Worm (Caenorhabditis elegans) whole organism, young adult: ENCODE measurements around the gene nlp-51.

Experiments used
- C06A6.2 ChIP-seq: fragments of 200-800 bp; sonication (Bioruptor generic); conservative IDR thresholded peaks from 2 replicates; pipeline ENCODE4 v1.3.6; 2022; ENCODE audit warnings: missing genetic modification characterization, missing compliant biosample characterization
- F10E7.11 ChIP-seq: sonication (generic microtip); optimal IDR thresholded peaks from 2 replicates; lab custom pipeline; 2017; ENCODE audit warnings: mild to moderate bottlenecking, missing genetic modification characterization, moderate library complexity, missing compliant biosample characterization
- T07F8.4 ChIP-seq: sonication (generic microtip); optimal IDR thresholded peaks from 2 replicates; lab custom pipeline; 2016; ENCODE audit warnings: mild to moderate bottlenecking, missing genetic modification characterization, moderate library complexity, missing compliant biosample characterization
- T26A5.8 ChIP-seq: sonication (generic microtip); optimal IDR thresholded peaks from 2 replicates; lab custom pipeline; 2016; ENCODE audit warnings: missing genetic modification characterization, missing compliant biosample characterization
- Y53G8AR.9 ChIP-seq: fragments of 200-800 bp; sonication (Bioruptor generic); conservative IDR thresholded peaks from 2 replicates; pipeline ENCODE4 v1.3.6; 2022; ENCODE audit warnings: missing genetic modification reagents, missing genetic modification characterization, missing compliant biosample characterization
- Y56A3A.18 ChIP-seq: fragments of 200-800 bp; sonication (Bioruptor generic); IDR thresholded peaks from 2 replicates; pipeline ENCODE4 v1.3.6; 2022; ENCODE audit warnings: missing genetic modification reagents, missing genetic modification characterization, missing compliant biosample characterization
- ama-1 ChIP-seq, 3 experiments: fragments of 150-350 bp in 1 of 3; sonication (generic microtip) in 2 of 3; optimal IDR thresholded peaks; 2 replicates each; lab custom pipeline; 2014 to 2018; ENCODE audit warnings: missing biosample characterization in 2 of 3, missing genetic modification characterization in 2 of 3, missing genetic modification reagents in 2 of 3
- aptf-3 ChIP-seq: fragments of 200-800 bp; sonication (Bioruptor generic); IDR thresholded peaks from 2 replicates; pipeline ENCODE4 v1.3.6; 2022; ENCODE audit warnings: missing genetic modification characterization, missing compliant biosample characterization
- ccch-3 ChIP-seq: fragments of 200-800 bp; sonication (Bioruptor generic); optimal IDR thresholded peaks from 2 replicates; lab custom pipeline; 2018; ENCODE audit warnings: mild to moderate bottlenecking, missing genetic modification characterization, missing compliant biosample characterization
- cebp-2 ChIP-seq: fragments of 200-800 bp; sonication (Bioruptor generic); IDR thresholded peaks from 2 replicates; pipeline ENCODE4 v1.3.6; 2022; ENCODE audit warnings: missing genetic modification characterization, missing compliant biosample characterization
- ceh-58 ChIP-seq: fragments of 200-800 bp; sonication (Bioruptor generic); IDR thresholded peaks from 2 replicates; pipeline ENCODE4 v1.3.6; 2022; ENCODE audit warnings: missing genetic modification characterization, missing compliant biosample characterization
- ceh-79 ChIP-seq: sonication (generic microtip); optimal IDR thresholded peaks from 2 replicates; lab custom pipeline; 2017; ENCODE audit warnings: mild to moderate bottlenecking, missing genetic modification characterization, missing compliant biosample characterization
- dox-1 ChIP-seq: fragments of 200-800 bp; sonication (Bioruptor generic); IDR thresholded peaks from 2 replicates; pipeline ENCODE4 v1.3.6; 2022; ENCODE audit warnings: missing genetic modification reagents, missing genetic modification characterization, missing compliant biosample characterization
- him-1 ChIP-seq: sonication (generic microtip); optimal IDR thresholded peaks from 2 replicates; lab custom pipeline; 2016; ENCODE audit warnings: missing genotype, missing genetic modification reagents, missing genetic modification characterization, missing compliant biosample characterization
- lag-1 ChIP-seq: fragments of 200-800 bp; sonication (Bioruptor generic); IDR thresholded peaks from 2 replicates; pipeline ENCODE4 v1.3.6; 2022; ENCODE audit warnings: missing genetic modification reagents, missing genetic modification characterization, missing compliant biosample characterization
- let-607 ChIP-seq, 2 experiments: fragments of 200-800 bp in 1 of 2; sonication (Bioruptor generic) in 1 of 2; sonication (generic microtip) in 1 of 2; optimal IDR thresholded peaks; 2 replicates each; lab custom pipeline; 2016 to 2018; ENCODE audit warnings: mild to moderate bottlenecking in 2 of 2, missing compliant biosample characterization in 2 of 2, missing genetic modification characterization in 2 of 2, moderate library complexity in 2 of 2, missing genotype in 1 of 2
- lin-35 ChIP-seq, 3 experiments: fragments of 150-350 bp in 2 of 3; sonication (generic microtip) in 1 of 3; optimal IDR thresholded peaks; 2 replicates each; lab custom pipeline; 2014 to 2018; ENCODE audit warnings: missing biosample characterization in 3 of 3, missing genetic modification characterization in 3 of 3, missing genetic modification reagents in 3 of 3
- madf-10 ChIP-seq: sonication (generic microtip); optimal IDR thresholded peaks from 2 replicates; lab custom pipeline; 2016; ENCODE audit warnings: mild to moderate bottlenecking, missing genetic modification characterization, missing compliant biosample characterization
- mel-28 ChIP-seq: sonication (generic microtip); optimal IDR thresholded peaks from 2 replicates; lab custom pipeline; 2016; ENCODE audit warnings: borderline replicate concordance, mild to moderate bottlenecking, missing genetic modification characterization, missing compliant biosample characterization
- mes-4 ChIP-seq: sonication (generic microtip); optimal IDR thresholded peaks from 2 replicates; lab custom pipeline; 2016; ENCODE audit warnings: missing genotype, missing genetic modification characterization, missing compliant biosample characterization
- nfya-1 ChIP-seq: sonication (generic microtip); optimal IDR thresholded peaks from 2 replicates; lab custom pipeline; 2017; ENCODE audit warnings: antibody characterized with exemption, missing compliant biosample characterization, missing genetic modification characterization, borderline replicate concordance; ENCODE audit not compliant: insufficient read depth
- nfya-2 ChIP-seq: fragments of 200-800 bp; sonication (Bioruptor generic); IDR thresholded peaks from 2 replicates; pipeline ENCODE4 v1.3.6; 2022; ENCODE audit warnings: missing genetic modification reagents, missing genetic modification characterization, missing compliant biosample characterization
- nhr-120 ChIP-seq: fragments of 200-800 bp; sonication (Bioruptor generic); IDR thresholded peaks from 2 replicates; pipeline ENCODE4 v1.3.6; 2022; ENCODE audit warnings: missing genetic modification characterization, missing compliant biosample characterization
- nhr-80 ChIP-seq: sonication (generic microtip); optimal IDR thresholded peaks from 2 replicates; lab custom pipeline; 2016; ENCODE audit warnings: missing genetic modification characterization, missing compliant biosample characterization
- rpc-1 ChIP-seq, 2 experiments: fragments of 150-350 bp in 1 of 2; sonication (generic microtip) in 1 of 2; optimal IDR thresholded peaks; 2 replicates each; lab custom pipeline; 2014 to 2018; ENCODE audit warnings: missing biosample characterization in 1 of 2, missing genetic modification characterization in 1 of 2, missing genetic modification reagents in 1 of 2, missing genotype in 1 of 2
- snpc-3.4 ChIP-seq: sonication (generic microtip); optimal IDR thresholded peaks from 2 replicates; lab custom pipeline; 2017; ENCODE audit warnings: missing genetic modification characterization, mild to moderate bottlenecking, missing compliant biosample characterization, antibody characterized with exemption, moderate library complexity, missing genotype, missing genetic modification reagents
- sptf-2 ChIP-seq: fragments of 200-800 bp; sonication (Bioruptor generic); optimal IDR thresholded peaks from 2 replicates; lab custom pipeline; 2018; ENCODE audit warnings: mild to moderate bottlenecking, missing genetic modification characterization, missing compliant biosample characterization
- tbx-9 ChIP-seq: sonication (generic microtip); optimal IDR thresholded peaks from 2 replicates; lab custom pipeline; 2016; ENCODE audit warnings: borderline replicate concordance, missing genetic modification characterization, inconsistent platforms, missing compliant biosample characterization
- unc-62 ChIP-seq: fragments of 150-350 bp; optimal IDR thresholded peaks from 2 replicates; lab custom pipeline; 2014; ENCODE audit warnings: missing biosample characterization, missing genetic modification reagents, missing genetic modification characterization
- ztf-18 ChIP-seq: sonication (generic microtip); optimal IDR thresholded peaks from 2 replicates; lab custom pipeline; 2016; ENCODE audit warnings: missing genotype, mild to moderate bottlenecking, missing genetic modification characterization, missing compliant biosample characterization
- ztf-25 ChIP-seq: fragments of 200-800 bp; sonication (Bioruptor generic); IDR thresholded peaks from 2 replicates; pipeline ENCODE4 v1.3.6; 2022; ENCODE audit warnings: missing genetic modification reagents, missing genetic modification characterization, missing compliant biosample characterization

The nlp-51 gene

DNA sequence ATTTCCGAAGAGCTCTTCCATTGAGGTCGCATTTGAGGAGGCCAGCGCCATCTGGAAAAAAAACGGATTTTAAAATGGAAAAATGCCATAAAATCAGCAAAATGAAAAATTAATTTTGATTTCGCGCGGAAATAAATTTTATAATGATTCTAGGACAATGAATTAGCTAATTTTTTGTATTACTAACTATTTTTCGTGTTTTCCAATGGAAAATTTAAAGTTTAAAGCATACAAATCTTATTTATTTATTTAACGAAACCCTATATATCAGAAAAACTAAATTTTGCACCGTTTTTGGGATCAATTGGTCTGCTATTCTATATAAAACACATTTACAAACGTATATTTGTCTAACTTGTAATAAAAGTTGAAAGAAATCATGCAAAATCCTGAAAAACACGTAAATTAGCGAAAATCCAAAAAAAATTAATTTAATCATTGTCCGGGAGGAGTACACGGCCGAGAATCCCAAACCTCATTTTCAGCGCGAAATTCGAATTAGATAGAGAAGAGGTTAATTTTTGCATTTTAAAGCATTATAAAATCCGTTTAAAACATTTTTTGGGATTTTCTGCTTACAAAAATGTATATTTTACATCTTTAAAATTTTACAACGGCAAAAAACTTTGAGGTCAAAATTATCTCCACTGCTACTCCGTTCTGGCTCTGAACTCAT lies 29.2 kb downstream of the nlp-51 start, which contains the start of gene C47G2.3 (continued):
- TF ChIP-seq him-1 (tag; lab: Kevin White, UChicago), result peak; percentile 38
- no peak for TF ChIP-seq aptf-3 (GFP tag; lab: Robert Waterston, UW)
- TF ChIP-seq, all 124 proteins: peak for 39

DNA sequence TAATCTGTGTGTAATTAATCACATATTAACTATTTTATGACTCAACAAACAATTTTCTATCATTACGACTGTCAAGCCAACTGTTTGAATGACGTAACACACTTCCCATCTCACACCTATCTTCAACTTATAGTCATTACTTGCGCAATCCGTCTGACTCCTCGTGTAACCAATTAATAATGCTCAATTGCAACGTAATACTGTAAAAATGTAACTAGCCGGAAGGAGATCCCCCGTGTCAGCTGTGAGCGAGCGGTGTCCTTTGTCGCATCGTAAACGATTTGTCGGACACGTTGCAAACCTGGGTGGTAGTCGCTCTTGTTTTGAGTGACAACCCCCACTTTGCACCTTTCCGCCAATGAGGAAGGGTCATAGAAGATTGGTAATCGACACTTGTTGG lies 31.3 kb downstream of the nlp-51 start:
- TF ChIP-seq tbx-9 (tag; lab: Kevin White, UChicago) (no peak), nfya-2 (no peak), Y56A3A.18 (no peak), ama-1 (optimal IDR thresholded peaks at IDR 0.05; lab: Kevin White, UChicago) (no peak), ama-1 (GFP tag; optimal IDR thresholded peaks at IDR 0.05; lab: Kevin White, UChicago) (no peak), ceh-58 (GFP tag; lab: Robert Waterston, UW) (no peak), sptf-2 (GFP tag; lab: Kevin White, UChicago) (no peak), dox-1 (GFP tag; lab: Robert Waterston, UW) (no peak), let-607 (tag; optimal IDR thresholded peaks at IDR 0.05; lab: Kevin White, UChicago) (no peak), F10E7.11 (no peak), mel-28 (no peak), ztf-25 (GFP tag; lab: Robert Waterston, UW) (no peak), ztf-18 (tag; lab: Kevin White, UChicago) (no peak), unc-62 (GFP tag; lab: Kevin White, UChicago) (no peak), rpc-1 (optimal IDR thresholded peaks at IDR 0.05; lab: Kevin White, UChicago) (no peak), rpc-1 (tag; optimal IDR thresholded peaks at IDR 0.05; lab: Kevin White, UChicago) (no peak), C06A6.2 (GFP tag; lab: Robert Waterston, UW) (no peak), nhr-120 (no peak), madf-10 (tag; lab: Kevin White, UChicago) (no peak), snpc-3.4 (no peak)

DNA sequence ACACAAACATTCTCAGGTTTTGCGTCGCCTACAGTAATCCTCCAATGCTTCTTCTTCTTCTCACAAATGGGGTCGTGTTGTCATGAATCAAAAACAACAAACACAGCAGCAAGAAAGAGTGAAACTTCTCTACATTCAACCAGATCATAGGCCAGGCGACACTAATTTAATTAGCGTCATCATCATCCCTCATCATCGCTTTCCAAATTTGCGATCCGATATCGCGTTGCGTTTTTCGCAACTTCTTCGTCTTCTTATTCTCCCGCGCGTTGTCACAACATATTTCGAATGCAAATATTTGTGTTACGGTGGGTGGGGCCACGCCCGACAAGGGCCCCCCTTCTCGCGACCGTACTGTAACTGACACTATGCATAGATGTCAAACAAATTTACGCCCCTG lies 33.0 kb downstream of the nlp-51 start:
- TF ChIP-seq cebp-2 (GFP tag; lab: Robert Waterston, UW) (no peak), T07F8.4 (tag; lab: Kevin White, UChicago) (no peak), Y53G8AR.9 (GFP tag; lab: Robert Waterston, UW) (no peak), ceh-79 (tag; lab: Kevin White, UChicago) (no peak), ama-1 (optimal IDR thresholded peaks at IDR 0.05; lab: Kevin White, UChicago) (no peak), ama-1 (GFP tag; optimal IDR thresholded peaks at IDR 0.05; lab: Kevin White, UChicago) (no peak), nfya-1 (tag; lab: Kevin White, UChicago) (no peak), T26A5.8 (tag; lab: Kevin White, UChicago) (no peak), mes-4 (tag; lab: Kevin White, UChicago) (no peak), lag-1 (GFP tag; lab: Robert Waterston, UW) (no peak), ccch-3 (GFP tag; lab: Kevin White, UChicago) (no peak)
- TF ChIP-seq, all 124 proteins: peak for 0

DNA sequence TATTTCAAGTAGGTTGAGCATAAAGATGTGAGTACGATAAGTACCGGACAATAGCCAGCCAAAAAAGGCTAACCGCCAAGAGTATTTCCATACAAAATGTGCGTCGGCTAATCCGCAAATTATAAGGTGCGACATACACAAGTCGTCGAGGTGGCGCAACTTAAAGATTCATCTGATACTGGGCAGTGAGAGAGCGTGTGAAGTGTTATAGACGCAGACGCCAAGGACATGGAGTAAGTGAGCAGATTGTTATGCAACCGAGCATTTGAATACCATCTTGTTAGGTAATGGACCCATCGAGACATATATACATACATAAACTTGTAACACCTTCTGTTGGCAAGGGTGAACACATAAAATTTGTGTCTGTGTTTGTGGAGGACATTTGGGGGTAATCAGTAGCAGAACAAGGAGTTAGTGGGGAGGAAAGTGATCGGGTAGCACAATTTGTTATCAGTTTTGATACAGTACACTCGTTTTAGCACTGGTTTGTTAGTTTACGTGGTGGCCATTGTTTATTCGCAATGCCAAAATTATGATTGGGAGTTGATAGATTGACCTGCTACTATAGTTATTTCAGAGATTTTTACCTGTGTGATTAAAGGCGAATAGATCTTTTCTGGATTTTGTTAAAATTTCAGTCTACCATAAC lies 34.1 kb downstream of the nlp-51 start:
- TF ChIP-seq nhr-80 (tag; lab: Kevin White, UChicago) (peak; percentile 17), lin-35 (GFP tag; optimal IDR thresholded peaks at IDR 0.05; lab: Kevin White, UChicago) (no peak)
